Fruit fly (Drosophila melanogaster) whole organism, pupa: Measurements from ENCODE around the gene CG15308.
A peak's percentile ranks its signal among the peaks of the same experiment; 100 is the strongest.

ENCODE experiments used
- CG10348 ChIP-seq: fragments of 200-800 bp; sonication (Bioruptor generic); IDR thresholded peaks from 2 replicates; pipeline ENCODE4 v1.3.6; 2022; ENCODE audit warnings: missing biosample characterization, missing genetic modification characterization
- CG12605 ChIP-seq: fragments of 200-800 bp; sonication (Bioruptor generic); IDR thresholded peaks from 2 replicates; pipeline ENCODE4 v1.3.6; 2022; ENCODE audit warnings: missing biosample characterization, missing genetic modification characterization
- CG13204 ChIP-seq: fragments of 200-800 bp; sonication (Bioruptor generic); optimal IDR thresholded peaks from 2 replicates; lab custom pipeline; 2018; ENCODE audit warnings: missing biosample characterization, mild to moderate bottlenecking, missing genetic modification characterization, moderate library complexity
- CG14655 ChIP-seq: fragments of 200-800 bp; sonication (Bioruptor generic); optimal IDR thresholded peaks from 3 replicates; lab custom pipeline; 2017; ENCODE audit warnings: mild to moderate bottlenecking, missing biosample characterization, missing genetic modification reagents, missing genetic modification characterization
- CG15710 ChIP-seq: fragments of 200-800 bp; sonication (Bioruptor generic); optimal IDR thresholded peaks from 2 replicates; lab custom pipeline; 2018; ENCODE audit warnings: missing biosample characterization, mild to moderate bottlenecking, missing genetic modification characterization, moderate library complexity
- CG17806 ChIP-seq: fragments of 200-800 bp; sonication (Bioruptor generic); optimal IDR thresholded peaks from 2 replicates; lab custom pipeline; 2018; ENCODE audit warnings: missing biosample characterization, mild to moderate bottlenecking, missing genetic modification characterization, moderate library complexity
- CG32121 ChIP-seq: fragments of 200-800 bp; sonication (Bioruptor generic); IDR thresholded peaks from 2 replicates; pipeline ENCODE4 v1.3.6; 2022; ENCODE audit warnings: missing biosample characterization, missing genetic modification characterization
- CG34367 ChIP-seq: fragments of 200-800 bp; sonication (Bioruptor generic); optimal IDR thresholded peaks from 2 replicates; lab custom pipeline; 2018; ENCODE audit warnings: missing biosample characterization, mild to moderate bottlenecking, missing genetic modification characterization
- CG4496 ChIP-seq: fragments of 200-800 bp; sonication (Bioruptor generic); IDR thresholded peaks from 3 replicates; pipeline ENCODE4 v1.3.6; 2022; ENCODE audit warnings: missing biosample characterization, missing genetic modification characterization
- CG8159 ChIP-seq: fragments of 200-800 bp; sonication (Bioruptor generic); optimal IDR thresholded peaks from 3 replicates; lab custom pipeline; 2018; ENCODE audit warnings: missing biosample characterization, mild to moderate bottlenecking, missing genetic modification characterization, moderate library complexity
- CG8301 ChIP-seq: fragments of 200-800 bp; sonication (Bioruptor generic); optimal IDR thresholded peaks from 2 replicates; lab custom pipeline; 2018; ENCODE audit warnings: missing biosample characterization, mild to moderate bottlenecking, missing genetic modification characterization
- CG9948 ChIP-seq: fragments of 200-800 bp; sonication (Bioruptor generic); optimal IDR thresholded peaks from 2 replicates; lab custom pipeline; 2018; ENCODE audit warnings: missing biosample characterization, mild to moderate bottlenecking, missing genetic modification characterization, moderate library complexity
- D1 ChIP-seq: fragments of 200-800 bp; sonication (Bioruptor generic); optimal IDR thresholded peaks from 2 replicates; lab custom pipeline; 2018; ENCODE audit warnings: missing biosample characterization, mild to moderate bottlenecking, missing genetic modification characterization, moderate library complexity
- EcR ChIP-seq: fragments of 200-800 bp; sonication (Bioruptor generic); optimal IDR thresholded peaks from 3 replicates; lab custom pipeline; 2019; ENCODE audit warnings: missing biosample characterization, missing genetic modification characterization, mild to moderate bottlenecking, moderate library complexity, missing genetic modification reagents
- Ets98B ChIP-seq: fragments of 200-800 bp; sonication (Bioruptor generic); IDR thresholded peaks from 2 replicates; pipeline ENCODE4 v1.3.6; 2022; ENCODE audit warnings: missing biosample characterization, missing genetic modification characterization
- Pif1A ChIP-seq: fragments of 200-800 bp; sonication (Bioruptor generic); optimal IDR thresholded peaks from 3 replicates; lab custom pipeline; 2016; ENCODE audit warnings: missing biosample characterization, missing genetic modification characterization
- Pif1B ChIP-seq: fragments of 200-800 bp; sonication (Bioruptor generic); optimal IDR thresholded peaks from 3 replicates; lab custom pipeline; 2016; ENCODE audit warnings: missing biosample characterization, missing genetic modification characterization
- Snoo ChIP-seq: fragments of 200-800 bp; sonication (Bioruptor generic); optimal IDR thresholded peaks from 3 replicates; lab custom pipeline; 2017; ENCODE audit warnings: missing biosample characterization, mild to moderate bottlenecking, missing genetic modification characterization, inconsistent platforms
- fd96Ca ChIP-seq: fragments of 200-800 bp; sonication (Bioruptor generic); IDR thresholded peaks from 3 replicates; pipeline ENCODE4 v1.3.6; 2022; ENCODE audit warnings: missing biosample characterization, missing genetic modification characterization
- gl ChIP-seq: fragments of 200-800 bp; sonication (Bioruptor generic); optimal IDR thresholded peaks from 2 replicates; lab custom pipeline; 2018; ENCODE audit warnings: missing biosample characterization, mild to moderate bottlenecking, missing genetic modification characterization
- rn ChIP-seq: fragments of 200-800 bp; sonication (Bioruptor generic); IDR thresholded peaks from 2 replicates; pipeline ENCODE4 v1.3.6; 2022; ENCODE audit warnings: missing biosample characterization, missing genetic modification characterization

CG15308 gene

DNA sequence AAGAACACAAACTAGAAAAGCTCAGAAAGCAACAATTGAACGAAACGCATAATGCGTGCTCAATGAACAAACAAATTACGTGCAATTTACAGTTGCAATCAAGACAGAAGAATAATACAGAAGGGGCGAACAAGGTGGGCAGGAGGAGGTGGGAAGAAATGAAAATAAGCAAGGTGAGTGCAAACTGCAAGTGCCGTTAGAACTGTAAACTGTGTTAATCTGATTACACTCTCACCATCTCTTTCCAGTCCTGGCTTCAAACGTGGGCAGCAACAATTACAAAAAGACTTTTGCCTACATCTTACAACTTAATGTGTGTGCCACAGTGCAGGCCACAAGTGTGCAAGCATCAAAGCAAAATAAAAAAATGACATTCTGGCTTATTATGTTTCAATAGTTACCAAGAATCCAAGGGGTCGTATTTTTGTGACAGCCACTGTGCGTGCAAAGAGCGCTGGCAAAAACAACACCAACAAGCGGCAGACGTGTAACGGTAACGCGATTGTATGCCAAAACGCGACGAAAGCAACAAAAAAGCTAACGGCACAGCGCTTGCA, 8.5 kb downstream of the CG15308 start:
- TF ChIP-seq rn (GFP tag; lab: Robert Waterston, UW) (no peak), CG8301 (tag; lab: Kevin White, UChicago) (peak; percentile 59), CG14655 (GFP tag; lab: Kevin White, UChicago) (peak; percentile 49), CG32121 (peak; percentile 66), CG34367 (tag; lab: Kevin White, UChicago) (peak; percentile 17), CG12605 (peak; percentile 51), Pif1A (GFP tag; lab: Kevin White, UChicago) (no peak), gl (no peak), CG10348 (GFP tag; lab: Robert Waterston, UW) (0 out of 2 replicates have a peak, but pooled peaks have one; percentile 15), CG9948 (tag; lab: Kevin White, UChicago) (peak; percentile 24), EcR (GFP tag; lab: Kevin White, UChicago) (no peak), CG4496 (GFP tag; lab: Robert Waterston, UW) (peak; percentile 56; the same call in 1 of the 3 replicates), CG15710 (tag; lab: Kevin White, UChicago) (peak; percentile 7), fd96Ca (peak; percentile 78), Pif1B (GFP tag; lab: Kevin White, UChicago) (no peak), D1 (tag; lab: Kevin White, UChicago) (no peak), Snoo (tag; lab: Kevin White, UChicago) (no peak), CG8159 (tag; lab: Kevin White, UChicago) (peak; percentile 27), Ets98B (GFP tag; lab: Robert Waterston, UW) (peak; percentile 63), CG17806 (tag; lab: Kevin White, UChicago) (peak; percentile 23), CG13204 (no peak)

dm6 chrX:10209556-10210164, 9.3 kb downstream of the CG15308 start:
- TF ChIP-seq CG34367 (tag; lab: Kevin White, UChicago) (no peak), EcR (GFP tag; lab: Kevin White, UChicago) (peak; percentile 94), CG8159 (tag; lab: Kevin White, UChicago) (peak; percentile 12), CG13204 (peak; percentile 22)

- no peak for TF ChIP-seq CG8159 (tag; lab: Kevin White, UChicago)
- no peak for TF ChIP-seq CG34367 (tag; lab: Kevin White, UChicago)
- no peak for TF ChIP-seq EcR (GFP tag; lab: Kevin White, UChicago)
- no peak for TF ChIP-seq CG13204
- TF ChIP-seq CG10348 (GFP tag; lab: Robert Waterston, UW), result no peak
- TF ChIP-seq CG8301 (tag; lab: Kevin White, UChicago), result no peak
- no peak for TF ChIP-seq Snoo (tag; lab: Kevin White, UChicago)
- TF ChIP-seq Pif1B (GFP tag; lab: Kevin White, UChicago), result no peak
- no peak for TF ChIP-seq Ets98B (GFP tag; lab: Robert Waterston, UW)
- TF ChIP-seq D1 (tag; lab: Kevin White, UChicago), result no peak
- TF ChIP-seq rn (GFP tag; lab: Robert Waterston, UW), result no peak
- TF ChIP-seq CG4496 (GFP tag; lab: Robert Waterston, UW), result no peak
- no peak for TF ChIP-seq gl
- no peak for TF ChIP-seq CG9948 (tag; lab: Kevin White, UChicago)
- no peak for TF ChIP-seq CG32121
These were observed 12.9 kb downstream of the CG15308 start for dm6 chrX:10206086-10206485.

DNA sequence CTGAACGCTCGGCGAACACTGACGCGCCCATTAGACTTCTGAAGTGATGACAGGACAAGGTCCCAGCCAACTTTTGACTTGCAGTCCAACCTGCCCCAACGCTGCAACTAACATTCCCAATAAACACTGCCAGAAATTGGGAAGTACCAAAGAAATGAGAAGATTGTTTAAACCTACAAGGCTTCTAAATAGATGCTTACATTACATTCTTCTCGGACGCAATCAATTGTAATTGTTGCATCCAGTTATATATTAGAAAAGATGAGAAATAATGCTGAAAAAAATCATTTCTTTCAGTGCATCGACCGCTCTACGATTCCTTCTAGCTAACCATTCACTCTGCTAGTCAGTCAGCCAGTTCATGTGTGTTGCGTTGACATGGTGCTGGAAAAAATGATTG, 16.3 kb downstream of the CG15308 start:
- peak; percentile 47 for TF ChIP-seq CG15710 (tag; lab: Kevin White, UChicago)
- TF ChIP-seq CG13204, result peak; percentile 4
- peak; percentile 56; the same call in 2 of the 3 replicates for TF ChIP-seq CG4496 (GFP tag; lab: Robert Waterston, UW)
- no peak for TF ChIP-seq Snoo (tag; lab: Kevin White, UChicago)
- peak; percentile 34 for TF ChIP-seq Pif1A (GFP tag; lab: Kevin White, UChicago)
- TF ChIP-seq gl, result no peak
- peak; percentile 42; the same call in 1 of the 3 replicates for TF ChIP-seq fd96Ca
- TF ChIP-seq CG10348 (GFP tag; lab: Robert Waterston, UW), result no peak
- TF ChIP-seq CG9948 (tag; lab: Kevin White, UChicago), result peak; percentile 69
- peak; percentile 60 for TF ChIP-seq CG8159 (tag; lab: Kevin White, UChicago)
- TF ChIP-seq Pif1B (GFP tag; lab: Kevin White, UChicago), result peak; percentile 37
- TF ChIP-seq CG14655 (GFP tag; lab: Kevin White, UChicago), result peak; percentile 67
- TF ChIP-seq CG34367 (tag; lab: Kevin White, UChicago), result peak; percentile 60
- TF ChIP-seq CG12605, result no peak
- TF ChIP-seq EcR (GFP tag; lab: Kevin White, UChicago), result no peak
- peak; percentile 59 for TF ChIP-seq CG8301 (tag; lab: Kevin White, UChicago)
- no peak for TF ChIP-seq D1 (tag; lab: Kevin White, UChicago)
- TF ChIP-seq CG17806 (tag; lab: Kevin White, UChicago), result peak; percentile 58

dm6 chrX:10184355-10185058, 34.4 kb downstream of the CG15308 start:
- TF ChIP-seq fd96Ca, result peak; percentile 74; the same call in 2 of the 3 replicates
- TF ChIP-seq CG32121, result peak; percentile 61
- TF ChIP-seq CG15710 (tag; lab: Kevin White, UChicago), result peak; percentile 45
- TF ChIP-seq CG8301 (tag; lab: Kevin White, UChicago), result peak; percentile 31
- peak; percentile 63; the same call in 1 of the 2 replicates for TF ChIP-seq Ets98B (GFP tag; lab: Robert Waterston, UW)
- peak; percentile 4 for TF ChIP-seq CG34367 (tag; lab: Kevin White, UChicago)
- TF ChIP-seq CG14655 (GFP tag; lab: Kevin White, UChicago), result peak; percentile 43
- TF ChIP-seq CG4496 (GFP tag; lab: Robert Waterston, UW), result peak; percentile 82
- TF ChIP-seq CG12605, result 0 out of 2 replicates have a peak, but pooled peaks have one; percentile 34
- no peak for TF ChIP-seq CG9948 (tag; lab: Kevin White, UChicago)
- TF ChIP-seq CG10348 (GFP tag; lab: Robert Waterston, UW), result 0 out of 2 replicates have a peak, but pooled peaks have one; percentile 9
- TF ChIP-seq gl, result no peak
- TF ChIP-seq CG13204, result no peak
- TF ChIP-seq CG8159 (tag; lab: Kevin White, UChicago), result peak; percentile 52
- TF ChIP-seq D1 (tag; lab: Kevin White, UChicago), result no peak
- peak; percentile 26 for TF ChIP-seq Pif1B (GFP tag; lab: Kevin White, UChicago)
